Fruit fly (Drosophila melanogaster) whole organism: Measurements from ENCODE around the gene Parg.

Source experiments
- CG8478 ChIP-seq: fragments of >200 bp; optimal IDR thresholded peaks from 2 replicates; lab custom pipeline; 2018; ENCODE audit warnings: inconsistent platforms
- psq ChIP-seq: fragments of >200 bp; optimal IDR thresholded peaks from 2 replicates; lab custom pipeline; 2017
- usp ChIP-seq: fragments of >200 bp; optimal IDR thresholded peaks from 2 replicates; lab custom pipeline; 2017; ENCODE audit warnings: missing biosample characterization, missing genetic modification characterization, mixed read lengths

DNA sequence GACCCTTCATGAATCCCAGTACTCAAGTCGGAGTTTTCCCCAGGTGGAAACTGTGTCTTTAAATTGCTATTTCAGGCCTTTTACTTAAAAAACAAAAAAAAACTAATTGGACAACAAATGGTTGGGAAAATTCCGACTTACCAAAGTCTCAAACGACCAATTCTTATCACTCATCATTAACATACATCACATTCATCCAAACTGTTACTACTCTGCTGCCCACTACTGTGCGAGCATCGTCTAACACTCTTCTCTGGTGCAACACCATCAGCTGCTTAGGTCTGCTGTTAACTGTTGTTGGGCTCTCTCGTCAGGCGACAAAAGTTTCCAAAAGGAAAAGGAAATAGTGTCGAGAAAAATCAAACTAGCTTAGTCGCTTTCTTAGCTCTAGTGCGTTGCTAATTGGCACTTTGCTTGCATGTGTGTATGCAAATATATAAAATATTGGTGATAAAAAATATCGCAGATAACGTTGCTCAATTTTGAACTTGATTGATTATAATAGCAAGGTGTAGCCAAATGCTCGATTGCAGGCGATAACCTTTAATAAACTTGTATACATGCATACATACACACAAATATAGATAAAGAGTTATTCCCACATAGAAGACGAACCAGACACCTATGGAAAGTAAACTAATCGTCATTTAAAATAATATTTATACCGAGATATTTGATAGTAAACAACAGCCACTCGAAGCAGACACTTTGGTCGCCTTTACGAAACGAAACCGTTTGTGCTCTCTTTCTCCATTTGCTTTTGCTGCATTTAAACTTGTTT, 22.9 kb upstream of the Parg start:
- TF ChIP-seq CG8478 (lab: Kevin White, UChicago), result no peak
- no peak for TF ChIP-seq psq (lab: Kevin White, UChicago)
- no peak for TF ChIP-seq usp
